Worm (Caenorhabditis elegans) whole organism, young adult: ENCODE measurements around the gene M151.2.

Experiments used
- C17E4.6 ChIP-seq: fragments of 200-800 bp; sonication (Bioruptor generic); IDR thresholded peaks from 2 replicates; pipeline ENCODE4 v1.3.6; 2022; ENCODE audit warnings: missing genetic modification reagents, missing genetic modification characterization, missing compliant biosample characterization
- F23B12.7 ChIP-seq: sonication (generic microtip); optimal IDR thresholded peaks from 2 replicates; lab custom pipeline; 2017; ENCODE audit warnings: missing genetic modification characterization, mild to moderate bottlenecking, missing compliant biosample characterization, antibody characterized with exemption, moderate library complexity; ENCODE audit not compliant: insufficient read depth
- F49E8.2 ChIP-seq: sonication (generic microtip); optimal IDR thresholded peaks from 3 replicates; lab custom pipeline; 2017; ENCODE audit warnings: missing genetic modification characterization, mild to moderate bottlenecking, missing compliant biosample characterization, antibody characterized with exemption, moderate library complexity; ENCODE audit not compliant: insufficient read depth
- F52B5.7 ChIP-seq: sonication (generic microtip); optimal IDR thresholded peaks from 2 replicates; lab custom pipeline; 2016; ENCODE audit warnings: mild to moderate bottlenecking, missing genetic modification characterization, missing compliant biosample characterization
- F57C9.4 ChIP-seq: sonication (generic microtip); optimal IDR thresholded peaks from 2 replicates; lab custom pipeline; 2017; ENCODE audit warnings: mild to moderate bottlenecking, missing genetic modification characterization, missing compliant biosample characterization
- T26A5.8 ChIP-seq: sonication (generic microtip); optimal IDR thresholded peaks from 2 replicates; lab custom pipeline; 2016; ENCODE audit warnings: missing genetic modification characterization, missing compliant biosample characterization
- Y53G8AR.9 ChIP-seq: fragments of 200-800 bp; sonication (Bioruptor generic); conservative IDR thresholded peaks from 2 replicates; pipeline ENCODE4 v1.3.6; 2022; ENCODE audit warnings: missing genetic modification reagents, missing genetic modification characterization, missing compliant biosample characterization
- ama-1 ChIP-seq, 3 experiments: fragments of 150-350 bp in 1 of 3; sonication (generic microtip) in 2 of 3; optimal IDR thresholded peaks; 2 replicates each; lab custom pipeline; 2014 to 2018; ENCODE audit warnings: missing biosample characterization in 2 of 3, missing genetic modification characterization in 2 of 3, missing genetic modification reagents in 2 of 3
- attf-3 ChIP-seq: fragments of 200-800 bp; sonication (Bioruptor generic); conservative IDR thresholded peaks from 2 replicates; pipeline ENCODE4 v1.3.6; 2022; ENCODE audit warnings: missing genetic modification reagents, missing genetic modification characterization, missing compliant biosample characterization
- attf-5 ChIP-seq: fragments of 200-800 bp; sonication (Bioruptor generic); optimal IDR thresholded peaks from 2 replicates; lab custom pipeline; 2018; ENCODE audit warnings: mild to moderate bottlenecking, missing genetic modification characterization, missing compliant biosample characterization
- attf-6 ChIP-seq: fragments of 200-800 bp; sonication (Bioruptor generic); IDR thresholded peaks from 2 replicates; pipeline ENCODE4 v1.3.6; 2022; ENCODE audit warnings: missing genetic modification reagents, missing genetic modification characterization, missing compliant biosample characterization
- bed-1 ChIP-seq: fragments of 200-800 bp; sonication (Bioruptor generic); IDR thresholded peaks from 2 replicates; pipeline ENCODE4 v1.3.6; 2022; ENCODE audit warnings: missing genetic modification reagents, missing genetic modification characterization, missing compliant biosample characterization
- bed-2 ChIP-seq: fragments of 200-800 bp; sonication (Bioruptor generic); IDR thresholded peaks from 2 replicates; pipeline ENCODE4 v1.3.6; 2022; ENCODE audit warnings: missing genetic modification reagents, missing genetic modification characterization, missing compliant biosample characterization
- cebp-2 ChIP-seq: fragments of 200-800 bp; sonication (Bioruptor generic); IDR thresholded peaks from 2 replicates; pipeline ENCODE4 v1.3.6; 2022; ENCODE audit warnings: missing genetic modification characterization, missing compliant biosample characterization
- ceh-100 ChIP-seq: fragments of 200-800 bp; sonication (Bioruptor generic); IDR thresholded peaks from 2 replicates; pipeline ENCODE4 v1.3.6; 2022; ENCODE audit warnings: missing genetic modification reagents, missing genetic modification characterization, missing compliant biosample characterization
- ceh-27 ChIP-seq: fragments of 200-800 bp; sonication (Bioruptor generic); optimal IDR thresholded peaks from 2 replicates; lab custom pipeline; 2018; ENCODE audit warnings: mild to moderate bottlenecking, missing genetic modification characterization, moderate library complexity, missing compliant biosample characterization
- ceh-40 ChIP-seq: fragments of 200-800 bp; sonication (Bioruptor generic); IDR thresholded peaks from 2 replicates; pipeline ENCODE4 v1.3.6; 2022; ENCODE audit warnings: missing genetic modification characterization, missing compliant biosample characterization
- ceh-79 ChIP-seq: sonication (generic microtip); optimal IDR thresholded peaks from 2 replicates; lab custom pipeline; 2017; ENCODE audit warnings: mild to moderate bottlenecking, missing genetic modification characterization, missing compliant biosample characterization
- die-1 ChIP-seq: sonication (generic microtip); optimal IDR thresholded peaks from 2 replicates; lab custom pipeline; 2016; ENCODE audit warnings: missing genotype, mild to moderate bottlenecking, missing genetic modification characterization, missing compliant biosample characterization
- dpff-1 ChIP-seq: sonication (generic microtip); optimal IDR thresholded peaks from 2 replicates; lab custom pipeline; 2017; ENCODE audit warnings: mild to moderate bottlenecking, missing genetic modification characterization, missing compliant biosample characterization
- fkh-3 ChIP-seq: sonication (generic microtip); optimal IDR thresholded peaks from 2 replicates; lab custom pipeline; 2016; ENCODE audit warnings: mild to moderate bottlenecking, missing genetic modification characterization, missing compliant biosample characterization
- hsf-1 ChIP-seq: fragments of 200-800 bp; sonication (Bioruptor generic); IDR thresholded peaks from 2 replicates; pipeline ENCODE4 v1.3.6; 2022; ENCODE audit warnings: missing genetic modification reagents, missing genetic modification characterization, missing compliant biosample characterization
- let-526 ChIP-seq: fragments of 200-800 bp; sonication (Bioruptor generic); IDR thresholded peaks from 2 replicates; pipeline ENCODE4 v1.3.6; 2022; ENCODE audit warnings: missing genetic modification reagents, missing genetic modification characterization, missing compliant biosample characterization
- lin-54 ChIP-seq: fragments of 200-800 bp; sonication (Bioruptor generic); optimal IDR thresholded peaks from 2 replicates; lab custom pipeline; 2018; ENCODE audit warnings: mild to moderate bottlenecking, missing genetic modification characterization, missing compliant biosample characterization
- madf-10 ChIP-seq: sonication (generic microtip); optimal IDR thresholded peaks from 2 replicates; lab custom pipeline; 2016; ENCODE audit warnings: mild to moderate bottlenecking, missing genetic modification characterization, missing compliant biosample characterization
- madf-6 ChIP-seq: fragments of 200-800 bp; sonication (Bioruptor generic); IDR thresholded peaks from 2 replicates; pipeline ENCODE4 v1.3.6; 2022; ENCODE audit warnings: missing genetic modification reagents, missing genetic modification characterization, missing compliant biosample characterization
- mel-28 ChIP-seq: sonication (generic microtip); optimal IDR thresholded peaks from 2 replicates; lab custom pipeline; 2016; ENCODE audit warnings: borderline replicate concordance, mild to moderate bottlenecking, missing genetic modification characterization, missing compliant biosample characterization
- mxl-1 ChIP-seq: sonication (generic microtip); optimal IDR thresholded peaks from 2 replicates; lab custom pipeline; 2016; ENCODE audit warnings: missing genetic modification characterization, missing compliant biosample characterization
- nhr-120 ChIP-seq: fragments of 200-800 bp; sonication (Bioruptor generic); IDR thresholded peaks from 2 replicates; pipeline ENCODE4 v1.3.6; 2022; ENCODE audit warnings: missing genetic modification characterization, missing compliant biosample characterization
- rcor-1 ChIP-seq: fragments of 200-800 bp; sonication (Bioruptor generic); IDR thresholded peaks from 2 replicates; pipeline ENCODE4 v1.3.6; 2022; ENCODE audit warnings: missing genetic modification reagents, missing genetic modification characterization, missing compliant biosample characterization
- repo-1 ChIP-seq: sonication (generic microtip); optimal IDR thresholded peaks from 2 replicates; lab custom pipeline; 2017; ENCODE audit warnings: mild to moderate bottlenecking, missing genetic modification characterization, missing compliant biosample characterization
- rpc-1 ChIP-seq, 2 experiments: fragments of 150-350 bp in 1 of 2; sonication (generic microtip) in 1 of 2; optimal IDR thresholded peaks; 2 replicates each; lab custom pipeline; 2014 to 2018; ENCODE audit warnings: missing biosample characterization in 1 of 2, missing genetic modification characterization in 1 of 2, missing genetic modification reagents in 1 of 2, missing genotype in 1 of 2
- sea-2 ChIP-seq: fragments of 200-800 bp; sonication (Bioruptor generic); IDR thresholded peaks from 2 replicates; pipeline ENCODE4 v1.3.6; 2022; ENCODE audit warnings: missing genetic modification characterization, missing compliant biosample characterization
- xnd-1 ChIP-seq: sonication (generic microtip); optimal IDR thresholded peaks from 2 replicates; lab custom pipeline; 2016; ENCODE audit warnings: missing genotype, missing genetic modification reagents, missing genetic modification characterization, missing compliant biosample characterization
- zim-3 ChIP-seq: sonication (generic microtip); optimal IDR thresholded peaks from 2 replicates; lab custom pipeline; 2017; ENCODE audit warnings: mild to moderate bottlenecking, missing genetic modification characterization, moderate library complexity, missing compliant biosample characterization
- ztf-18 ChIP-seq: sonication (generic microtip); optimal IDR thresholded peaks from 2 replicates; lab custom pipeline; 2016; ENCODE audit warnings: missing genotype, mild to moderate bottlenecking, missing genetic modification characterization, missing compliant biosample characterization
- ztf-22 ChIP-seq: fragments of 200-800 bp; sonication (Bioruptor generic); optimal IDR thresholded peaks from 2 replicates; lab custom pipeline; 2018; ENCODE audit warnings: mild to moderate bottlenecking, missing genetic modification characterization, moderate library complexity, missing compliant biosample characterization
- ztf-26 ChIP-seq: sonication (generic microtip); optimal IDR thresholded peaks from 2 replicates; lab custom pipeline; 2017; ENCODE audit warnings: missing genetic modification characterization, missing compliant biosample characterization
- ztf-3 ChIP-seq: fragments of 200-800 bp; sonication (Bioruptor generic); optimal IDR thresholded peaks from 2 replicates; lab custom pipeline; 2018; ENCODE audit warnings: mild to moderate bottlenecking, missing genetic modification characterization, missing compliant biosample characterization
- ztf-6 ChIP-seq: fragments of 200-800 bp; sonication (Bioruptor generic); IDR thresholded peaks from 2 replicates; pipeline ENCODE4 v1.3.6; 2022; ENCODE audit warnings: missing genetic modification reagents, missing genetic modification characterization, missing compliant biosample characterization

The M151.2 gene

ce11 chrII:3641197-3641596 lies 10.3 kb downstream of the M151.2 start, which contains the start of gene M151.1:
Gene M151.1 (plus strand): TSS chrII:3641497.
- TF ChIP-seq ztf-22 (GFP tag; lab: Kevin White, UChicago), result no peak
- no peak for TF ChIP-seq attf-5 (GFP tag; lab: Kevin White, UChicago)
- TF ChIP-seq die-1 (tag; lab: Kevin White, UChicago), result no peak
- no peak for TF ChIP-seq attf-3 (GFP tag; lab: Robert Waterston, UW)
- no peak for TF ChIP-seq cebp-2 (GFP tag; lab: Robert Waterston, UW)
- TF ChIP-seq rcor-1 (GFP tag; lab: Robert Waterston, UW), result no peak
- no peak for TF ChIP-seq ztf-6 (GFP tag; lab: Robert Waterston, UW)

- TF ChIP-seq zim-3 (tag; lab: Kevin White, UChicago) (no peak), ztf-26 (tag; lab: Kevin White, UChicago) (no peak), rpc-1 (optimal IDR thresholded peaks at IDR 0.05; lab: Kevin White, UChicago) (no peak), rpc-1 (tag; optimal IDR thresholded peaks at IDR 0.05; lab: Kevin White, UChicago) (no peak), xnd-1 (tag; lab: Kevin White, UChicago) (no peak), F23B12.7 (tag; lab: Kevin White, UChicago) (no peak), attf-6 (GFP tag; lab: Robert Waterston, UW) (no peak), T26A5.8 (tag; lab: Kevin White, UChicago) (no peak), madf-6 (no peak), mxl-1 (tag; lab: Kevin White, UChicago) (no peak), mel-28 (no peak), bed-2 (no peak), let-526 (no peak), sea-2 (GFP tag; lab: Robert Waterston, UW) (no peak), rcor-1 (GFP tag; lab: Robert Waterston, UW) (no peak), ceh-40 (GFP tag; lab: Robert Waterston, UW) (no peak)
Observed at ce11 chrII:3647111-3647510, 16.2 kb downstream of the M151.2 start, which contains the start of gene fbxb-33. Gene fbxb-33 (plus strand): TSS chrII:3647411.

DNA sequence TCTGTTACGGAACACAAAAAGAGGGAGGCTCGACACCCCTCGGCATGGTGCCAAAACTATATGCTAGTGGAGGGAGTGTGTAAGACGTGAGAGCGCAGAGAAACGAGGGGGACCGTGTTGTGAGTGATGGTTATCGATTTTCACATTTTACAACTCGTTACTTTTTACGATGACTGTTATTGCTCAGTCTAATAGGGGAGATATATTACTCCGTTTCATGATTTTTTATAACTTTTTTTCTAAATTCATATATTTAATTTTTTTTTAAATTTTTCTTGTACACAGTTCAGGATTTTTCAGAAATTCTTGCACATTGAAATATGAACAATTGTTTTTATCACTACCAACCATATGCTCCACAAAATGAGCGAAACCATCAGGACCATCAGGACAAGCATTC lies 24.5 kb downstream of the M151.2 start, which contains the start of gene F19B10.5:
F19B10.5 (plus strand) TSS at position 301 of the 400 bp plus-strand sequence.
- no peak for TF ChIP-seq ztf-6 (GFP tag; lab: Robert Waterston, UW)
- TF ChIP-seq ztf-3 (GFP tag; lab: Kevin White, UChicago), result no peak
- no peak for TF ChIP-seq Y53G8AR.9 (GFP tag; lab: Robert Waterston, UW)
- no peak for TF ChIP-seq ztf-18 (tag; lab: Kevin White, UChicago)

DNA sequence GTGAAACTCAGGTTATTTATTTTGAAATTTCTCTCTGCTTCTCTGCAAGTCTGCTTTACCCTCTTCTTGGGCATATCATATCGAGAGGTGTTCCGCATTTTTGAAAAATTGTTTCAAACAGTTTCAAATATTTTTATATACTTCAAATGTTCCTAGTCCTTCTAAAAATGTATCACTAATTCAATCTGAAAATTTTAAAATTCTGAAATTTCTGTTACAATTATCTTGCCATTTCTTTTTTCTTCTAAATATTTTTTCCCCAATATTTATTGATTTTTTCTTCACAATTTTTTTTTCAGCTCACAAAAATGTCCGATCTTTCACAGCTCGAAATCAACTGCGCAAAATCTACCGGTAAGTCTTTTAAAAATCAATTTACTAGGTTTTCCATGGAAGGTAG lies 28.9 kb downstream of the M151.2 start, which contains the start of gene F19B10.4:
F19B10.4 (plus strand) TSS at position 301 of the 400 bp plus-strand sequence.
- TF ChIP-seq bed-1 (GFP tag; lab: Robert Waterston, UW) (no peak), madf-10 (tag; lab: Kevin White, UChicago) (no peak), dpff-1 (tag; lab: Kevin White, UChicago) (no peak), nhr-120 (GFP tag; lab: Robert Waterston, UW) (no peak), C17E4.6 (GFP tag; lab: Robert Waterston, UW) (no peak), F52B5.7 (tag; lab: Kevin White, UChicago) (no peak), ama-1 (optimal IDR thresholded peaks at IDR 0.05; lab: Kevin White, UChicago) (no peak), ama-1 (GFP tag; optimal IDR thresholded peaks at IDR 0.05; lab: Kevin White, UChicago) (no peak), xnd-1 (tag; lab: Kevin White, UChicago) (no peak), hsf-1 (no peak), fkh-3 (tag; lab: Kevin White, UChicago) (no peak), F57C9.4 (no peak), repo-1 (tag; lab: Kevin White, UChicago) (no peak), ceh-100 (GFP tag; lab: Robert Waterston, UW) (no peak), rpc-1 (optimal IDR thresholded peaks at IDR 0.05; lab: Kevin White, UChicago) (no peak), rpc-1 (tag; optimal IDR thresholded peaks at IDR 0.05; lab: Kevin White, UChicago) (no peak), F49E8.2 (tag; lab: Kevin White, UChicago) (no peak), lin-54 (GFP tag; lab: Kevin White, UChicago) (no peak), ceh-79 (tag; lab: Kevin White, UChicago) (no peak), ceh-27 (GFP tag; lab: Kevin White, UChicago) (no peak)
